Fruit fly (Drosophila melanogaster) whole organism, embryonic: ENCODE results near the gene cdi.

Experiments
- Bgb ChIP-seq: fragments of 200-800 bp; sonication (Bioruptor generic); IDR thresholded peaks from 2 replicates; pipeline ENCODE4 v1.3.6; 2022; ENCODE audit warnings: missing biosample characterization, missing genetic modification characterization; ENCODE audit not compliant: partially characterized antibody
- Blimp-1 ChIP-seq: fragments of 200-800 bp; sonication (Bioruptor generic); optimal IDR thresholded peaks from 3 replicates; lab custom pipeline; 2018; ENCODE audit warnings: missing biosample characterization, missing genetic modification characterization, mild to moderate bottlenecking, moderate library complexity, missing genetic modification reagents
- CG10654 ChIP-seq: fragments of 200-800 bp; sonication (Bioruptor generic); optimal IDR thresholded peaks from 2 replicates; lab custom pipeline; 2016; ENCODE audit warnings: missing biosample characterization, missing genetic modification characterization
- CG11247 ChIP-seq: fragments of 200-800 bp; sonication (Bioruptor generic); IDR thresholded peaks from 2 replicates; pipeline ENCODE4 v1.3.6; 2022; ENCODE audit warnings: missing biosample characterization, missing genetic modification characterization
- CG12659 ChIP-seq: fragments of 200-800 bp; sonication (Bioruptor generic); optimal IDR thresholded peaks from 3 replicates; lab custom pipeline; 2017; ENCODE audit warnings: mild to moderate bottlenecking, missing biosample characterization, missing genetic modification reagents, missing genetic modification characterization
- CG15514 ChIP-seq: fragments of 200-800 bp; sonication (Bioruptor generic); optimal IDR thresholded peaks from 3 replicates; lab custom pipeline; 2017; ENCODE audit warnings: missing biosample characterization, missing genetic modification characterization, mild to moderate bottlenecking, moderate library complexity, missing genetic modification reagents
- CG16779 ChIP-seq: fragments of 200-800 bp; sonication (Bioruptor generic); IDR thresholded peaks from 2 replicates; pipeline ENCODE4 v1.3.6; 2022; ENCODE audit warnings: missing biosample characterization, missing genetic modification characterization
- CG16863 ChIP-seq: fragments of 200-800 bp; sonication (Bioruptor generic); optimal IDR thresholded peaks from 3 replicates; lab custom pipeline; 2016; ENCODE audit warnings: missing biosample characterization, missing genetic modification characterization
- CG18262 ChIP-seq: fragments of 200-800 bp; optimal IDR thresholded peaks from 3 replicates; lab custom pipeline; 2019; ENCODE audit warnings: missing biosample characterization, mild to moderate bottlenecking, missing genetic modification characterization, moderate library complexity
- CG1832 ChIP-seq: fragments of 200-800 bp; sonication (Bioruptor generic); optimal IDR thresholded peaks from 2 replicates; lab custom pipeline; 2017; ENCODE audit warnings: missing biosample characterization, mild to moderate bottlenecking, missing genetic modification characterization, inconsistent platforms
- CG2678 ChIP-seq: fragments of 200-800 bp; sonication (Bioruptor generic); optimal IDR thresholded peaks from 3 replicates; lab custom pipeline; 2019; ENCODE audit warnings: missing biosample characterization, mild to moderate bottlenecking, missing genetic modification characterization, moderate library complexity
- CG3407 ChIP-seq: fragments of 200-800 bp; sonication (Bioruptor generic); optimal IDR thresholded peaks from 2 replicates; lab custom pipeline; 2018; ENCODE audit warnings: missing biosample characterization, mild to moderate bottlenecking, missing genetic modification characterization
- CG5953 ChIP-seq: fragments of 200-800 bp; sonication (Bioruptor generic); IDR thresholded peaks from 2 replicates; pipeline ENCODE4 v1.3.6; 2022; ENCODE audit warnings: missing biosample characterization, missing genetic modification characterization
- CG6175 ChIP-seq: fragments of 200-800 bp; sonication (Bioruptor generic); IDR thresholded peaks from 3 replicates; pipeline ENCODE4 v1.3.6; 2022; ENCODE audit warnings: missing biosample characterization, missing genetic modification characterization
- CG7357 ChIP-seq: fragments of 200-800 bp; sonication (Bioruptor generic); IDR thresholded peaks from 3 replicates; pipeline ENCODE4 v1.3.6; 2022; ENCODE audit warnings: missing biosample characterization, missing genetic modification characterization
- CG7745 ChIP-seq: fragments of 200-800 bp; sonication (Bioruptor generic); optimal IDR thresholded peaks from 2 replicates; lab custom pipeline; 2018; ENCODE audit warnings: missing biosample characterization, mild to moderate bottlenecking, missing genetic modification characterization, moderate library complexity
- CG8478 ChIP-seq: fragments of >200 bp; optimal IDR thresholded peaks from 2 replicates; lab custom pipeline; 2018
- CG9932 ChIP-seq: fragments of 200-800 bp; sonication (Bioruptor generic); IDR thresholded peaks from 2 replicates; pipeline ENCODE4 v1.3.6; 2022; ENCODE audit warnings: missing biosample characterization, missing genetic modification characterization
- Dek ChIP-seq: fragments of 200-800 bp; sonication (Bioruptor generic); optimal IDR thresholded peaks from 3 replicates; lab custom pipeline; 2019; ENCODE audit warnings: missing biosample characterization, mild to moderate bottlenecking, missing genetic modification characterization, moderate library complexity
- Doc3 ChIP-seq: fragments of 200-800 bp; sonication (Bioruptor generic); IDR thresholded peaks from 3 replicates; pipeline ENCODE4 v1.3.6; 2022; ENCODE audit warnings: missing biosample characterization, missing genetic modification characterization; ENCODE audit not compliant: partially characterized antibody
- E2f1 ChIP-seq: fragments of 200-800 bp; sonication (Bioruptor generic); IDR thresholded peaks from 2 replicates; pipeline ENCODE4 v1.3.6; 2022; ENCODE audit warnings: missing biosample characterization, missing genetic modification characterization
- GATAe ChIP-seq: fragments of 200-800 bp; sonication (Bioruptor generic); conservative IDR thresholded peaks from 2 replicates; pipeline ENCODE4 v1.3.6; 2022; ENCODE audit warnings: missing biosample characterization, missing genetic modification characterization
- HLH3B ChIP-seq: fragments of 200-800 bp; sonication (Bioruptor generic); IDR thresholded peaks from 2 replicates; pipeline ENCODE4 v1.3.6; 2022; ENCODE audit warnings: missing biosample characterization, missing genetic modification characterization
- HLH4C ChIP-seq: fragments of 200-800 bp; sonication (Bioruptor generic); IDR thresholded peaks from 3 replicates; pipeline ENCODE4 v1.3.6; 2022; ENCODE audit warnings: missing biosample characterization, missing genetic modification characterization; ENCODE audit not compliant: partially characterized antibody
- MBD-R2 ChIP-seq: fragments of 200-800 bp; sonication (Bioruptor generic); IDR thresholded peaks from 2 replicates; pipeline ENCODE4 v1.3.6; 2022; ENCODE audit warnings: missing biosample characterization, missing genetic modification characterization
- MESR4 ChIP-seq: fragments of 200-800 bp; sonication (Bioruptor generic); optimal IDR thresholded peaks from 2 replicates; lab custom pipeline; 2018; ENCODE audit warnings: missing biosample characterization, mild to moderate bottlenecking, missing genetic modification characterization, moderate library complexity
- Sin3A ChIP-seq: fragments of >200 bp; optimal IDR thresholded peaks from 2 replicates; lab custom pipeline; 2018
- Sry-β ChIP-seq: fragments of 200-800 bp; sonication (Bioruptor generic); optimal IDR thresholded peaks from 2 replicates; lab custom pipeline; 2018; ENCODE audit warnings: missing biosample characterization, mild to moderate bottlenecking, missing genetic modification characterization, moderate library complexity
- Stat92E ChIP-seq, 3 experiments: fragments of >200 bp in 2 of 3; fragments of 200-800 bp in 1 of 3; sonication (Bioruptor generic) in 1 of 3; optimal IDR thresholded peaks; 2 replicates each; lab custom pipeline; 2017 to 2019; ENCODE audit warnings: missing biosample characterization in 3 of 3, missing genetic modification characterization in 3 of 3, mild to moderate bottlenecking in 1 of 3, moderate library complexity in 1 of 3
- Taf1 ChIP-seq: fragments of 200-800 bp; sonication (Bioruptor generic); IDR thresholded peaks from 2 replicates; pipeline ENCODE4 v1.3.6; 2022; ENCODE audit warnings: missing biosample characterization, missing genetic modification characterization
- abd-A ChIP-seq: fragments of 200-800 bp; sonication (Bioruptor generic); optimal IDR thresholded peaks from 3 replicates; lab custom pipeline; 2019; ENCODE audit warnings: missing biosample characterization, mild to moderate bottlenecking, missing genetic modification characterization, moderate library complexity
- ash1 ChIP-seq: fragments of 200-800 bp; sonication (Bioruptor generic); optimal IDR thresholded peaks from 2 replicates; lab custom pipeline; 2018; ENCODE audit warnings: missing biosample characterization, mild to moderate bottlenecking, missing genetic modification characterization
- bcd ChIP-seq: fragments of 200-800 bp; sonication (Bioruptor generic); optimal IDR thresholded peaks from 2 replicates; lab custom pipeline; 2017; ENCODE audit warnings: missing biosample characterization, mild to moderate bottlenecking, missing genetic modification characterization
- br ChIP-seq: fragments of >200 bp; optimal IDR thresholded peaks from 2 replicates; lab custom pipeline; 2017
- bsh ChIP-seq, 2 experiments: fragments of 200-800 bp; sonication (Bioruptor generic); optimal IDR thresholded peaks; 2 replicates each; lab custom pipeline; 2017 to 2018; ENCODE audit warnings: mild to moderate bottlenecking in 2 of 2, missing biosample characterization in 2 of 2, missing genetic modification characterization in 2 of 2, moderate library complexity in 1 of 2
- cad ChIP-seq: fragments of >200 bp; optimal IDR thresholded peaks from 2 replicates; lab custom pipeline; 2017; ENCODE audit warnings: missing biosample characterization, missing genetic modification characterization
- chn ChIP-seq: fragments of 200-800 bp; sonication (Bioruptor generic); optimal IDR thresholded peaks from 2 replicates; lab custom pipeline; 2016; ENCODE audit warnings: missing biosample characterization, missing genetic modification characterization
- croc ChIP-seq: fragments of 200-800 bp; sonication (Bioruptor generic); conservative IDR thresholded peaks from 3 replicates; pipeline ENCODE4 v1.3.6; 2022; ENCODE audit warnings: missing biosample characterization, missing genetic modification characterization
- fd96Cb ChIP-seq: fragments of 200-800 bp; sonication (Bioruptor generic); optimal IDR thresholded peaks from 2 replicates; lab custom pipeline; 2018; ENCODE audit warnings: missing biosample characterization, mild to moderate bottlenecking, missing genetic modification characterization, moderate library complexity
- kni ChIP-seq: fragments of 200-800 bp; sonication (Bioruptor generic); optimal IDR thresholded peaks from 3 replicates; lab custom pipeline; 2017; ENCODE audit warnings: mild to moderate bottlenecking, missing biosample characterization, missing genetic modification reagents, missing genetic modification characterization
- mld ChIP-seq: fragments of 200-800 bp; sonication (Bioruptor generic); IDR thresholded peaks from 3 replicates; pipeline ENCODE4 v1.3.6; 2022; ENCODE audit warnings: missing biosample characterization, missing genetic modification characterization; ENCODE audit not compliant: partially characterized antibody
- nom ChIP-seq: fragments of 200-800 bp; sonication (Bioruptor generic); optimal IDR thresholded peaks from 2 replicates; lab custom pipeline; 2017; ENCODE audit warnings: missing biosample characterization, missing genetic modification characterization, mild to moderate bottlenecking, moderate library complexity, missing genetic modification reagents
- odd ChIP-seq: fragments of 200-800 bp; sonication (Bioruptor generic); optimal IDR thresholded peaks from 2 replicates; lab custom pipeline; 2017; ENCODE audit warnings: missing biosample characterization, mild to moderate bottlenecking, missing genetic modification characterization
- otp ChIP-seq: fragments of 200-800 bp; sonication (Bioruptor generic); IDR thresholded peaks from 3 replicates; pipeline ENCODE4, ENCODE4 v1.3.6; 2022; ENCODE audit warnings: missing biosample characterization, missing genetic modification characterization
- p53 ChIP-seq: fragments of 200-800 bp; sonication (Bioruptor generic); optimal IDR thresholded peaks from 2 replicates; lab custom pipeline; 2016; ENCODE audit warnings: missing biosample characterization, missing genetic modification characterization
- pho ChIP-seq: fragments of 200-800 bp; sonication (Bioruptor generic); optimal IDR thresholded peaks from 2 replicates; lab custom pipeline; 2016; ENCODE audit warnings: missing biosample characterization, missing genetic modification characterization
- scrt ChIP-seq: fragments of 200-800 bp; sonication (Bioruptor generic); optimal IDR thresholded peaks from 2 replicates; lab custom pipeline; 2018; ENCODE audit warnings: missing biosample characterization, mild to moderate bottlenecking, missing genetic modification characterization, moderate library complexity
- slp2 ChIP-seq: fragments of 200-800 bp; sonication (Bioruptor generic); optimal IDR thresholded peaks from 2 replicates; lab custom pipeline; 2016; ENCODE audit warnings: missing biosample characterization, missing genetic modification characterization
- vvl ChIP-seq: fragments of 200-800 bp; sonication (Bioruptor generic); IDR thresholded peaks from 2 replicates; pipeline ENCODE4 v1.3.6; 2022; ENCODE audit warnings: missing biosample characterization, missing genetic modification characterization
- wor ChIP-seq: fragments of 200-800 bp; sonication (Bioruptor generic); IDR thresholded peaks from 2 replicates; pipeline ENCODE4 v1.3.6; 2022; ENCODE audit warnings: missing biosample characterization, missing genetic modification characterization
- zfh2 ChIP-seq: fragments of 200-800 bp; sonication (Bioruptor generic); optimal IDR thresholded peaks from 2 replicates; lab custom pipeline; 2016; ENCODE audit warnings: missing biosample characterization, missing genetic modification characterization

cdi gene

DNA sequence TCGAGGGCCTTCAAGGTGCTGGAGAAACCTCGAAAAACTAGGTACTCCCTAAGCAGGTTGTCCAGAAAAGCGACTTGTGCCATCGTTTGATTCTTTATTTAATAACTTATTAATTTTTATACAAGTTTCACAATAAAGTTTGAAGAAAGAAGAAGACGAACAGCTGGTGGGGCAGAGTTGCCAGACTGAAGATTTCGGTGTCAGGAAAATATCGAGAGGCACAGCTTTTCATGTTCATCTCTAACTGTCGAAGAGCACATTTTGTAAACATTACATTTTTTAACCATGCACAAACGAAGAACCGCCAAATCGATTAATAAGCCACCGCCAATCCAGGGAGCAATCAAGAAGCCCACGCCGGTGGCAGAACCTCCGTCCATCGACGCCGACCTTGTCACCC lies 70.2 kb downstream of the cdi start, which contains the start of the genes CG6005 and CG14286 (continued):
- TF ChIP-seq vvl (GFP tag; lab: Robert Waterston, UW) (peak; percentile 78), HLH4C (GFP tag; lab: Robert Waterston, UW) (peak; percentile 75), pho (GFP tag; lab: Kevin White, UChicago) (peak; percentile 64), Sin3A (lab: Kevin White, UChicago) (peak; percentile 49), Stat92E (GFP tag; optimal IDR thresholded peaks at IDR 0.05; lab: Kevin White, UChicago) (no peak), CG3407 (GFP tag; lab: Kevin White, UChicago) (no peak), nom (no peak), CG18262 (tag; lab: Kevin White, UChicago) (peak; percentile 14), CG15514 (GFP tag; lab: Kevin White, UChicago) (peak; percentile 52), abd-A (tag; lab: Kevin White, UChicago) (no peak), p53 (GFP tag; lab: Kevin White, UChicago) (no peak), Blimp-1 (no peak), Bgb (GFP tag; lab: Robert Waterston, UW) (peak; percentile 85), CG5953 (GFP tag; lab: Robert Waterston, UW) (no peak), MBD-R2 (peak; percentile 99), Taf1 (GFP tag; lab: Robert Waterston, UW) (no peak), Dek (tag; lab: Kevin White, UChicago) (peak; percentile 19), mld (GFP tag; lab: Robert Waterston, UW) (peak; percentile 53; the same call in 1 of the 3 replicates), otp (GFP tag; lab: Robert Waterston, UW) (peak; percentile 69), CG7357 (GFP tag; lab: Robert Waterston, UW) (no peak), ash1 (GFP tag; lab: Kevin White, UChicago) (no peak), bcd (GFP tag; lab: Kevin White, UChicago) (no peak), CG7745 (tag; lab: Kevin White, UChicago) (no peak), chn (GFP tag; lab: Kevin White, UChicago) (peak; percentile 78), kni (GFP tag; lab: Kevin White, UChicago) (no peak), wor (GFP tag; lab: Robert Waterston, UW) (no peak), E2f1 (GFP tag; lab: Robert Waterston, UW) (peak; percentile 53), slp2 (GFP tag; lab: Kevin White, UChicago) (peak; percentile 19), cad (no peak), GATAe (GFP tag; lab: Robert Waterston, UW) (no peak), zfh2 (peak; percentile 63), bsh (GFP tag; optimal IDR thresholded peaks at IDR 0.05; lab: Kevin White, UChicago) (peak in 1 of 2 experiments; percentile 38), Sry-β (GFP tag; lab: Kevin White, UChicago) (no peak), CG2678 (tag; lab: Kevin White, UChicago) (peak; percentile 36), br (lab: Kevin White, UChicago) (no peak), scrt (no peak), MESR4 (GFP tag; lab: Kevin White, UChicago) (peak; percentile 78), Doc3 (peak; percentile 57; the same call in 2 of the 3 replicates), croc (GFP tag; lab: Robert Waterston, UW) (no peak; the same call in 2 of the 3 replicates), CG6175 (GFP tag; lab: Robert Waterston, UW) (peak; percentile 64; the same call in 2 of the 3 replicates), CG16779 (GFP tag; lab: Robert Waterston, UW) (peak; percentile 79), CG16863 (peak; percentile 31), CG9932 (peak; percentile 93), HLH3B (peak; percentile 37; the same call in 1 of the 2 replicates), CG8478 (no peak), odd (GFP tag; lab: Kevin White, UChicago) (no peak), CG1832 (GFP tag; lab: Kevin White, UChicago) (no peak), CG12659 (peak; percentile 73), CG11247 (GFP tag; lab: Robert Waterston, UW) (peak; percentile 62; the same call in 1 of the 2 replicates), CG10654 (GFP tag; lab: Kevin White, UChicago) (peak; percentile 2), fd96Cb (tag; lab: Kevin White, UChicago) (no peak)
